Worm (Caenorhabditis elegans) whole organism, midembryonic: ENCODE measurements around the gene K10G4.10.

Experiments used
- cog-1 ChIP-seq: sonication (generic microtip); optimal IDR thresholded peaks from 2 replicates; lab custom pipeline; 2016; ENCODE audit warnings: missing genetic modification characterization, missing compliant biosample characterization
- flt-1 ChIP-seq: fragments of 200-800 bp; sonication (Bioruptor generic); IDR thresholded peaks from 2 replicates; pipeline ENCODE4 v1.3.6; 2022; ENCODE audit warnings: missing genetic modification characterization, missing compliant biosample characterization
- klf-2 ChIP-seq: fragments of 200-800 bp; sonication (Bioruptor generic); conservative IDR thresholded peaks from 2 replicates; pipeline ENCODE4 v1.3.6; 2022; ENCODE audit warnings: missing genetic modification reagents, missing genetic modification characterization, missing compliant biosample characterization
- med-1 ChIP-seq: sonication (generic microtip); optimal IDR thresholded peaks from 2 replicates; lab custom pipeline; 2017; ENCODE audit warnings: missing genetic modification characterization, mild to moderate bottlenecking, missing compliant biosample characterization, antibody characterized with exemption, missing genetic modification reagents; ENCODE audit not compliant: insufficient read depth
- ref-1 ChIP-seq: fragments of 200-800 bp; sonication (Bioruptor generic); conservative IDR thresholded peaks from 2 replicates; pipeline ENCODE4 v1.3.6; 2022; ENCODE audit warnings: missing genetic modification reagents, missing genetic modification characterization, missing compliant biosample characterization
- ztf-23 ChIP-seq: fragments of 200-800 bp; sonication (Bioruptor generic); IDR thresholded peaks from 2 replicates; pipeline ENCODE4 v1.3.6; 2022; ENCODE audit warnings: missing genetic modification reagents, missing genetic modification characterization, missing compliant biosample characterization
- ztf-29 ChIP-seq: fragments of 200-800 bp; sonication (Bioruptor generic); IDR thresholded peaks from 2 replicates; pipeline ENCODE4 v1.3.6; 2022; ENCODE audit warnings: missing genetic modification reagents, missing genetic modification characterization, missing compliant biosample characterization

DNA sequence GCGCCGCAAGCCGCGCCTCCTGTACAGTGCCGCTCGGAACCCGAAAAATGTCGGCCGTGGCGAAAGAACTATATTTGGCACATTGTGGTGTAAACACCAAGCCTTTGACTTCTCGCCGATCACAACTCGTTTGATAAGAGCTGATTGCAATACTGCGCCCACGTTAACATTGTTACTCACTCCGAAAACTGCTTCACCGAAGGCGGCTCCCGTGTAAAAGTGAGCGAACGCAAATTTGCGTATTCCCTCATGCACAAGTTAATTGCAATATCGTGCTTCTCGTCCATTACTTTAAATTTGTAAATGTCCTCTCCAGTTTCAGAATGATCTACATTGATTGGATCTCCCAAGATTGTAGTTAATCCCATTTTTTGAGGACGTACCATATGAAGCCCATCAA lies 10.8 kb downstream of the K10G4.10 start:
- TF ChIP-seq cog-1 (tag; lab: Kevin White, UChicago) = no peak
- TF ChIP-seq ztf-23 (GFP tag; lab: Robert Waterston, UW) = no peak
- no peak for TF ChIP-seq flt-1 (GFP tag; lab: Robert Waterston, UW)
- TF ChIP-seq ztf-29 (GFP tag; lab: Robert Waterston, UW) = no peak
- TF ChIP-seq klf-2 (GFP tag; lab: Robert Waterston, UW) = no peak
- TF ChIP-seq med-1 = no peak
- TF ChIP-seq ref-1 (GFP tag; lab: Robert Waterston, UW) = no peak
